Fruit fly (Drosophila melanogaster) whole organism, embryonic: Measurements from ENCODE around the gene Rbp.
A peak's percentile ranks its signal among the peaks of the same experiment; 100 is the strongest.

ENCODE experiments used
- Antp ChIP-seq: fragments of 200-800 bp; sonication (Bioruptor generic); optimal IDR thresholded peaks from 3 replicates; lab custom pipeline; 2016; ENCODE audit warnings: missing biosample characterization, missing genetic modification characterization
- CG11247 ChIP-seq: fragments of 200-800 bp; sonication (Bioruptor generic); IDR thresholded peaks from 2 replicates; pipeline ENCODE4 v1.3.6; 2022; ENCODE audit warnings: missing biosample characterization, missing genetic modification characterization
- CG12391 ChIP-seq: fragments of 200-800 bp; sonication (Bioruptor generic); optimal IDR thresholded peaks from 3 replicates; lab custom pipeline; 2018; ENCODE audit warnings: missing biosample characterization, mild to moderate bottlenecking, missing genetic modification characterization, moderate library complexity
- CG13123 ChIP-seq: fragments of 200-800 bp; sonication (Bioruptor generic); optimal IDR thresholded peaks from 2 replicates; lab custom pipeline; 2016; ENCODE audit warnings: missing biosample characterization, missing genetic modification characterization
- CG13287 ChIP-seq: fragments of 200-800 bp; sonication (Bioruptor generic); IDR thresholded peaks from 2 replicates; pipeline ENCODE4 v1.3.6; 2022; ENCODE audit warnings: missing biosample characterization, missing genetic modification characterization; ENCODE audit not compliant: partially characterized antibody
- CG13296 ChIP-seq: fragments of 200-800 bp; sonication (Bioruptor generic); optimal IDR thresholded peaks from 3 replicates; lab custom pipeline; 2018; ENCODE audit warnings: missing biosample characterization, mild to moderate bottlenecking, missing genetic modification characterization
- CG13424 ChIP-seq: fragments of 200-800 bp; sonication (Bioruptor generic); optimal IDR thresholded peaks from 2 replicates; lab custom pipeline; 2019; ENCODE audit warnings: missing biosample characterization, mild to moderate bottlenecking, missing genetic modification characterization, moderate library complexity
- CG14710 ChIP-seq: fragments of 200-800 bp; sonication (Bioruptor generic); optimal IDR thresholded peaks from 3 replicates; lab custom pipeline; 2019; ENCODE audit warnings: missing biosample characterization, mild to moderate bottlenecking, missing genetic modification characterization, moderate library complexity
- CG15696 ChIP-seq: fragments of 200-800 bp; sonication (Bioruptor generic); optimal IDR thresholded peaks from 2 replicates; lab custom pipeline; 2019; ENCODE audit warnings: missing biosample characterization, mild to moderate bottlenecking, missing genetic modification characterization, moderate library complexity
- CG17186 ChIP-seq: fragments of 200-800 bp; sonication (Bioruptor generic); optimal IDR thresholded peaks from 3 replicates; lab custom pipeline; 2017; ENCODE audit warnings: missing biosample characterization, missing genetic modification reagents, missing genetic modification characterization
- CG2116 ChIP-seq: fragments of 200-800 bp; sonication (Bioruptor generic); optimal IDR thresholded peaks from 3 replicates; lab custom pipeline; 2018; ENCODE audit warnings: missing biosample characterization, mild to moderate bottlenecking, missing genetic modification characterization
- CG2120 ChIP-seq: fragments of 200-800 bp; sonication (Bioruptor generic); optimal IDR thresholded peaks from 3 replicates; lab custom pipeline; 2016; ENCODE audit warnings: missing biosample characterization, missing genetic modification characterization
- CG34376 ChIP-seq: fragments of 200-800 bp; sonication (Bioruptor generic); optimal IDR thresholded peaks from 2 replicates; lab custom pipeline; 2018; ENCODE audit warnings: missing biosample characterization, mild to moderate bottlenecking, missing genetic modification characterization
- CG4424 ChIP-seq: fragments of 200-800 bp; sonication (Bioruptor generic); optimal IDR thresholded peaks from 3 replicates; lab custom pipeline; 2016; ENCODE audit warnings: missing biosample characterization, missing genetic modification characterization
- CG8290 ChIP-seq, 3 experiments: fragments of 200-800 bp; sonication (Bioruptor generic); optimal IDR thresholded peaks; 2 replicates each; lab custom pipeline; 2016 to 2019; ENCODE audit warnings: missing biosample characterization in 3 of 3, missing genetic modification characterization in 3 of 3, mild to moderate bottlenecking in 2 of 3, moderate library complexity in 1 of 3
- CG8765 ChIP-seq: fragments of 200-800 bp; sonication (Bioruptor generic); IDR thresholded peaks from 2 replicates; pipeline ENCODE4 v1.3.6; 2022; ENCODE audit warnings: missing biosample characterization, missing genetic modification characterization
- CG8924 ChIP-seq: fragments of 200-800 bp; optimal IDR thresholded peaks from 3 replicates; lab custom pipeline; 2019; ENCODE audit warnings: missing biosample characterization, mild to moderate bottlenecking, missing genetic modification characterization, moderate library complexity
- CG9817 ChIP-seq: fragments of 200-800 bp; sonication (Bioruptor generic); optimal IDR thresholded peaks from 2 replicates; lab custom pipeline; 2018; ENCODE audit warnings: missing biosample characterization, mild to moderate bottlenecking, missing genetic modification characterization, moderate library complexity
- CTCF ChIP-seq: fragments of 200-800 bp; sonication (Bioruptor generic); optimal IDR thresholded peaks from 2 replicates; lab custom pipeline; 2017; ENCODE audit warnings: missing biosample characterization, mild to moderate bottlenecking, missing genetic modification characterization, moderate library complexity
- Camta ChIP-seq: fragments of 200-800 bp; sonication (Bioruptor generic); optimal IDR thresholded peaks from 2 replicates; lab custom pipeline; 2016; ENCODE audit warnings: missing biosample characterization, missing genetic modification characterization
- D19B ChIP-seq: fragments of 200-800 bp; sonication (Bioruptor generic); optimal IDR thresholded peaks from 2 replicates; lab custom pipeline; 2017; ENCODE audit warnings: missing biosample characterization, mild to moderate bottlenecking, missing genetic modification characterization
- Dll ChIP-seq: fragments of 200-800 bp; sonication (Bioruptor generic); IDR thresholded peaks from 4 replicates; pipeline ENCODE4 v1.3.6; 2022; ENCODE audit warnings: missing biosample characterization, missing genetic modification characterization; ENCODE audit not compliant: partially characterized antibody
- Doc2 ChIP-seq: fragments of 200-800 bp; sonication (Bioruptor generic); IDR thresholded peaks from 2 replicates; pipeline ENCODE4 v1.3.6; 2022; ENCODE audit warnings: missing biosample characterization, missing genetic modification characterization
- Mad ChIP-seq: fragments of 200-800 bp; sonication (Bioruptor generic); optimal IDR thresholded peaks from 2 replicates; lab custom pipeline; 2016; ENCODE audit warnings: missing biosample characterization, missing genetic modification characterization
- Med ChIP-seq: fragments of 200-800 bp; sonication (Bioruptor generic); peaks from one replicate; lab custom pipeline; 2016; ENCODE audit warnings: missing biosample characterization, missing genetic modification characterization, mild to moderate bottlenecking, inconsistent platforms, moderate library complexity
- Neu2 ChIP-seq: fragments of 200-800 bp; sonication (Bioruptor generic); optimal IDR thresholded peaks from 3 replicates; lab custom pipeline; 2016; ENCODE audit warnings: missing biosample characterization, missing genetic modification characterization, borderline replicate concordance
- Poxn ChIP-seq: fragments of 200-800 bp; sonication (Bioruptor generic); IDR thresholded peaks from 2 replicates; pipeline ENCODE4 v1.3.6; 2022; ENCODE audit warnings: missing biosample characterization, missing genetic modification characterization
- Scr ChIP-seq: fragments of 200-800 bp; sonication (Bioruptor generic); IDR thresholded peaks from 2 replicates; pipeline ENCODE4 v1.3.6; 2022; ENCODE audit warnings: missing biosample characterization, missing genetic modification characterization; ENCODE audit not compliant: partially characterized antibody
- Six4 ChIP-seq: fragments of 200-800 bp; sonication (Bioruptor generic); optimal IDR thresholded peaks from 2 replicates; lab custom pipeline; 2016; ENCODE audit warnings: missing biosample characterization, missing genetic modification characterization
- Sry-δ ChIP-seq: fragments of 200-800 bp; sonication (Bioruptor generic); optimal IDR thresholded peaks from 2 replicates; lab custom pipeline; 2016; ENCODE audit warnings: missing biosample characterization, missing genetic modification characterization
- Tbp ChIP-seq: fragments of >200 bp; optimal IDR thresholded peaks from 2 replicates; lab custom pipeline; 2018; ENCODE audit warnings: missing biosample characterization, missing genetic modification characterization
- amos ChIP-seq: fragments of 200-800 bp; sonication (Bioruptor generic); IDR thresholded peaks from 2 replicates; pipeline ENCODE4 v1.3.6; 2022; ENCODE audit warnings: missing biosample characterization, missing genetic modification characterization; ENCODE audit not compliant: partially characterized antibody
- caup ChIP-seq: fragments of 200-800 bp; sonication (Bioruptor generic); optimal IDR thresholded peaks from 3 replicates; lab custom pipeline; 2017; ENCODE audit warnings: missing biosample characterization, mild to moderate bottlenecking, missing genetic modification characterization, moderate library complexity; ENCODE audit not compliant: severe bottlenecking
- cg ChIP-seq: fragments of 200-800 bp; sonication (Bioruptor generic); optimal IDR thresholded peaks from 3 replicates; lab custom pipeline; 2019; ENCODE audit warnings: missing biosample characterization, mild to moderate bottlenecking, missing genetic modification characterization, moderate library complexity
- cwo ChIP-seq: fragments of 200-800 bp; sonication (Bioruptor generic); optimal IDR thresholded peaks from 3 replicates; lab custom pipeline; 2017; ENCODE audit warnings: missing biosample characterization, missing genetic modification characterization, mild to moderate bottlenecking, moderate library complexity, missing genetic modification reagents
- dysf ChIP-seq: fragments of 200-800 bp; sonication (Bioruptor generic); IDR thresholded peaks from 3 replicates; pipeline ENCODE4 v1.3.6; 2022; ENCODE audit warnings: missing biosample characterization, missing genetic modification characterization
- fd3F ChIP-seq: fragments of 200-800 bp; sonication (Bioruptor generic); optimal IDR thresholded peaks from 2 replicates; lab custom pipeline; 2018; ENCODE audit warnings: missing biosample characterization, mild to moderate bottlenecking, missing genetic modification characterization, moderate library complexity
- gro ChIP-seq: fragments of 200-800 bp; sonication (Bioruptor generic); optimal IDR thresholded peaks from 2 replicates; lab custom pipeline; 2016; ENCODE audit warnings: missing biosample characterization, missing genetic modification characterization
- hb ChIP-seq: fragments of 200-800 bp; sonication (Bioruptor generic); IDR thresholded peaks from 3 replicates; pipeline ENCODE4 v1.3.6; 2022; ENCODE audit warnings: missing biosample characterization, missing genetic modification characterization; ENCODE audit not compliant: partially characterized antibody
- ind ChIP-seq: fragments of 200-800 bp; sonication (Bioruptor generic); optimal IDR thresholded peaks from 3 replicates; lab custom pipeline; 2016; ENCODE audit warnings: missing biosample characterization, missing genetic modification characterization
- nerfin-2 ChIP-seq: fragments of 200-800 bp; sonication (Bioruptor generic); IDR thresholded peaks from 2 replicates; pipeline ENCODE4 v1.3.6; 2022; ENCODE audit warnings: missing biosample characterization, missing genetic modification characterization; ENCODE audit not compliant: partially characterized antibody
- pros ChIP-seq: fragments of 200-800 bp; sonication (Bioruptor generic); optimal IDR thresholded peaks from 3 replicates; lab custom pipeline; 2019; ENCODE audit warnings: missing biosample characterization, mild to moderate bottlenecking, missing genetic modification characterization, moderate library complexity
- pzg ChIP-seq: fragments of 200-800 bp; sonication (Bioruptor generic); optimal IDR thresholded peaks from 3 replicates; lab custom pipeline; 2018; ENCODE audit warnings: missing biosample characterization, mild to moderate bottlenecking, missing genetic modification characterization, moderate library complexity
- sens ChIP-seq: fragments of 200-800 bp; sonication (Bioruptor generic); peaks from one replicate; lab custom pipeline; 2016; ENCODE audit warnings: missing biosample characterization, missing genetic modification characterization
- sens-2 ChIP-seq: fragments of 200-800 bp; sonication (Bioruptor generic); IDR thresholded peaks from 2 replicates; pipeline ENCODE4 v1.3.6; 2022; ENCODE audit warnings: missing biosample characterization, missing genetic modification characterization
- tna ChIP-seq: fragments of 200-800 bp; sonication (Bioruptor generic); IDR thresholded peaks from 2 replicates; pipeline ENCODE4 v1.3.6; 2022; ENCODE audit warnings: missing biosample characterization, missing genetic modification characterization; ENCODE audit not compliant: partially characterized antibody
- trh ChIP-seq: fragments of 200-800 bp; sonication (Bioruptor generic); optimal IDR thresholded peaks from 2 replicates; lab custom pipeline; 2016; ENCODE audit warnings: missing biosample characterization, missing genetic modification characterization
- vnd ChIP-seq: fragments of 200-800 bp; sonication (Bioruptor generic); IDR thresholded peaks from 3 replicates; pipeline ENCODE4 v1.3.6; 2022; ENCODE audit warnings: missing biosample characterization, missing genetic modification characterization; ENCODE audit not compliant: partially characterized antibody
- vvl ChIP-seq: fragments of 200-800 bp; sonication (Bioruptor generic); IDR thresholded peaks from 2 replicates; pipeline ENCODE4 v1.3.6; 2022; ENCODE audit warnings: missing biosample characterization, missing genetic modification characterization
- wek ChIP-seq: fragments of 200-800 bp; sonication (Bioruptor generic); optimal IDR thresholded peaks from 3 replicates; lab custom pipeline; 2018; ENCODE audit warnings: missing biosample characterization, mild to moderate bottlenecking, missing genetic modification characterization, moderate library complexity
- zen ChIP-seq: fragments of 200-800 bp; sonication (Bioruptor generic); optimal IDR thresholded peaks from 3 replicates; lab custom pipeline; 2018; ENCODE audit warnings: missing biosample characterization, mild to moderate bottlenecking, missing genetic modification characterization, moderate library complexity

Gene Rbp

DNA sequence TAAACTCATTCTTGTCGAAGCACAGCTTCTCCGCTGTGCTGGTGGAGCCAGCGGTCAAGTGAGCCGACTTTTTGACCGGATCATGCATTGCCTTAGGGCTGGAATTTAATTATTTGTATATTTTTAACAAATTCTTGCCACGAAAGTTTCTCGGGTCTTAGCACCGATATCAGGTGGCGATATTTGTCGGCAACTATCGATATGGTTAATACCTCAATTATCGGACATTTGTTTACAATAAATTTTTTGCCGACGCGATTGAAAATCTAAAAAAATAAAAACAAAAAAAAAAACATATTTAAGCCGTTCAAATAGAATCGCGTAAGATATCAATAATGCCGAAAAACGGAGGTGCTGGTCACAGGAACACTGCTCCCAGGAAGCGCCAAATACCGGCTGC lies 12.9 kb upstream of the Rbp start, which contains the start of the genes Cog2 and Trax (continued):
- TF ChIP-seq vvl (no peak), ind (GFP tag; lab: Kevin White, UChicago) (no peak), CG8924 (tag; lab: Kevin White, UChicago) (no peak), sens (GFP tag; lab: Kevin White, UChicago) (no peak), trh (GFP tag; lab: Kevin White, UChicago) (no peak), CG12391 (no peak), gro (GFP tag; lab: Kevin White, UChicago) (no peak), fd3F (GFP tag; lab: Kevin White, UChicago) (no peak), Doc2 (GFP tag; lab: Robert Waterston, UW) (no peak), cg (GFP tag; lab: Kevin White, UChicago) (no peak), vnd (peak; percentile 82), zen (no peak), Sry-δ (GFP tag; lab: Kevin White, UChicago) (peak; percentile 75), Antp (GFP tag; lab: Kevin White, UChicago) (no peak), amos (GFP tag; lab: Robert Waterston, UW) (peak; percentile 82), Mad (GFP tag; lab: Kevin White, UChicago) (no peak), CG15696 (tag; lab: Kevin White, UChicago) (no peak), CG13424 (no peak), CG13123 (GFP tag; lab: Kevin White, UChicago) (no peak), hb (GFP tag; lab: Robert Waterston, UW) (peak; percentile 75), wek (GFP tag; lab: Kevin White, UChicago) (no peak), dysf (GFP tag; lab: Robert Waterston, UW) (no peak), Poxn (GFP tag; lab: Robert Waterston, UW) (no peak), pros (no peak), tna (GFP tag; lab: Robert Waterston, UW) (peak; percentile 78), CG17186 (GFP tag; lab: Kevin White, UChicago) (no peak), Tbp (no peak), D19B (no peak), CG13296 (GFP tag; lab: Kevin White, UChicago) (no peak), caup (no peak), CG9817 (tag; lab: Kevin White, UChicago) (no peak), cwo (GFP tag; lab: Kevin White, UChicago) (no peak), Neu2 (GFP tag; lab: Kevin White, UChicago) (no peak), CG8765 (GFP tag; lab: Robert Waterston, UW) (no peak)
- TF ChIP-seq, all 482 proteins: peak for 49

DNA sequence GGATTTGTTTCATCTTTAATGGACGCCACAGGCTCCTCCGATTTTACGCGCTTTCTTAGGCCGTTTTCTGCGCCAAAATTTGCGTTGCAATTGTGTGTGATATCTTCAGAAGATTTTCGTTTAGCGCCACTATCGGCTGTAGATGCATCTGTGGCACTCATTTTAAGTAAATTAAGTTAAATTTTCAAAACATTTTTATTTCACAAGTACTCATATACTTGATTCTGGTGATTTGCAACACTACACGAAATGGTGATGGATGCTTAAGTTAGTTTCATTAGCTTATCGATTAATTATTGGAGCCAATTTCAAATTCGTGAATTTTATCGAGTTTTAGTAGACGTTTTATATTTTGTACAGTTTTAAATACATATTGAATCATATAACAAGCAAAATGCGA lies 10.8 kb upstream of the Rbp start, which contains the start of gene CG6171:
Gene CG6171 (minus strand): TSS at position 250 of the 400 bp plus-strand sequence.
- TF ChIP-seq caup (no peak), sens-2 (GFP tag; lab: Robert Waterston, UW) (no peak), Scr (GFP tag; lab: Robert Waterston, UW) (peak; percentile 64), Six4 (GFP tag; lab: Kevin White, UChicago) (no peak), Antp (GFP tag; lab: Kevin White, UChicago) (no peak), CG2120 (GFP tag; lab: Kevin White, UChicago) (peak; percentile 44), CG8290 (GFP tag; optimal IDR thresholded peaks at IDR 0.05; lab: Kevin White, UChicago) (no peak), CG8290 (tag; optimal IDR thresholded peaks at IDR 0.05; lab: Kevin White, UChicago) (no peak), CG2116 (GFP tag; lab: Kevin White, UChicago) (peak; percentile 70), amos (GFP tag; lab: Robert Waterston, UW) (peak; percentile 54; the same call in 1 of the 2 replicates), CG11247 (GFP tag; lab: Robert Waterston, UW) (no peak), CG4424 (GFP tag; lab: Kevin White, UChicago) (no peak), CG13287 (peak; percentile 75), pzg (GFP tag; lab: Kevin White, UChicago) (peak; percentile 55), Dll (GFP tag; lab: Robert Waterston, UW) (peak; percentile 69; the same call in 3 of the 4 replicates), CG34376 (GFP tag; lab: Kevin White, UChicago) (peak; percentile 8), CG14710 (tag; lab: Kevin White, UChicago) (peak; percentile 12), nerfin-2 (no peak), Med (peak; percentile 82), CTCF (GFP tag; lab: Kevin White, UChicago) (no peak), Camta (GFP tag; lab: Kevin White, UChicago) (no peak), sens (GFP tag; lab: Kevin White, UChicago) (peak; percentile 80)
